Worm (Caenorhabditis elegans) whole organism, young adult: Measurements from ENCODE around the gene nhr-264.
"Not testable (repeated sequence)": the region's sequence is repeated elsewhere in the genome, so short reads cannot be mapped to it uniquely, and the experiment has no call there.

ENCODE experiments used
- B0019.2 ChIP-seq: fragments of 200-800 bp; sonication (Bioruptor generic); conservative IDR thresholded peaks from 2 replicates; pipeline ENCODE4 v1.3.6; 2022; ENCODE audit warnings: missing genetic modification reagents, missing genetic modification characterization, missing compliant biosample characterization
- D2030.7 ChIP-seq: fragments of 200-800 bp; sonication (Bioruptor generic); IDR thresholded peaks from 2 replicates; pipeline ENCODE4 v1.3.6; 2022; ENCODE audit warnings: missing genetic modification reagents, missing genetic modification characterization, missing compliant biosample characterization
- F22D6.2 ChIP-seq: sonication (generic microtip); optimal IDR thresholded peaks from 2 replicates; lab custom pipeline; 2016; ENCODE audit warnings: mild to moderate bottlenecking, missing genetic modification characterization, missing compliant biosample characterization
- F39B2.1 ChIP-seq: fragments of 200-800 bp; sonication (Bioruptor generic); IDR thresholded peaks from 2 replicates; pipeline ENCODE4 v1.3.6; 2022; ENCODE audit warnings: missing genetic modification reagents, missing genetic modification characterization, missing compliant biosample characterization
- F57A8.1 ChIP-seq: fragments of 200-800 bp; sonication (Bioruptor generic); optimal IDR thresholded peaks from 2 replicates; lab custom pipeline; 2018; ENCODE audit warnings: mild to moderate bottlenecking, missing genetic modification characterization, moderate library complexity, missing compliant biosample characterization
- Y56A3A.18 ChIP-seq: fragments of 200-800 bp; sonication (Bioruptor generic); IDR thresholded peaks from 2 replicates; pipeline ENCODE4 v1.3.6; 2022; ENCODE audit warnings: missing genetic modification reagents, missing genetic modification characterization, missing compliant biosample characterization
- Y67H2A.10 ChIP-seq: fragments of 200-800 bp; sonication (Bioruptor generic); conservative IDR thresholded peaks from 2 replicates; pipeline ENCODE4 v1.3.6; 2022; ENCODE audit warnings: missing genetic modification reagents, missing genetic modification characterization, missing compliant biosample characterization
- akir-1 ChIP-seq: fragments of 200-800 bp; sonication (Bioruptor generic); optimal IDR thresholded peaks from 2 replicates; lab custom pipeline; 2018; ENCODE audit warnings: mild to moderate bottlenecking, missing genetic modification characterization, moderate library complexity, missing compliant biosample characterization
- ama-1 ChIP-seq, 3 experiments: fragments of 150-350 bp in 1 of 3; sonication (generic microtip) in 2 of 3; optimal IDR thresholded peaks; 2 replicates each; lab custom pipeline; 2014 to 2018; ENCODE audit warnings: missing biosample characterization in 2 of 3, missing genetic modification characterization in 2 of 3, missing genetic modification reagents in 2 of 3
- aptf-2 ChIP-seq: fragments of 200-800 bp; sonication (Bioruptor generic); conservative IDR thresholded peaks from 2 replicates; pipeline ENCODE4 v1.3.6; 2022; ENCODE audit warnings: missing genetic modification reagents, missing genetic modification characterization, missing compliant biosample characterization
- attf-3 ChIP-seq: fragments of 200-800 bp; sonication (Bioruptor generic); conservative IDR thresholded peaks from 2 replicates; pipeline ENCODE4 v1.3.6; 2022; ENCODE audit warnings: missing genetic modification reagents, missing genetic modification characterization, missing compliant biosample characterization
- bed-1 ChIP-seq: fragments of 200-800 bp; sonication (Bioruptor generic); IDR thresholded peaks from 2 replicates; pipeline ENCODE4 v1.3.6; 2022; ENCODE audit warnings: missing genetic modification reagents, missing genetic modification characterization, missing compliant biosample characterization
- bed-2 ChIP-seq: fragments of 200-800 bp; sonication (Bioruptor generic); IDR thresholded peaks from 2 replicates; pipeline ENCODE4 v1.3.6; 2022; ENCODE audit warnings: missing genetic modification reagents, missing genetic modification characterization, missing compliant biosample characterization
- cebp-1 ChIP-seq, 2 experiments: fragments of 200-800 bp in 1 of 2; sonication (Bioruptor generic) in 1 of 2; sonication (generic microtip) in 1 of 2; IDR thresholded peaks in 1 of 2; optimal IDR thresholded peaks in 1 of 2; 2 replicates each; pipeline versions ENCODE4 v1.3.6 to Lab custom; 2017 to 2022; ENCODE audit warnings: missing compliant biosample characterization in 2 of 2, missing genetic modification characterization in 2 of 2, mild to moderate bottlenecking in 1 of 2, missing genetic modification reagents in 1 of 2, moderate library complexity in 1 of 2
- cebp-2 ChIP-seq: fragments of 200-800 bp; sonication (Bioruptor generic); IDR thresholded peaks from 2 replicates; pipeline ENCODE4 v1.3.6; 2022; ENCODE audit warnings: missing genetic modification characterization, missing compliant biosample characterization
- egrh-3 ChIP-seq: fragments of 200-800 bp; sonication (Bioruptor generic); IDR thresholded peaks from 2 replicates; pipeline ENCODE4 v1.3.6; 2022; ENCODE audit warnings: missing genetic modification reagents, missing genetic modification characterization, missing compliant biosample characterization
- ets-4 ChIP-seq: fragments of 200-800 bp; sonication (Bioruptor generic); optimal IDR thresholded peaks from 2 replicates; lab custom pipeline; 2018; ENCODE audit warnings: mild to moderate bottlenecking, missing genetic modification characterization, missing compliant biosample characterization
- hlh-26 ChIP-seq: fragments of 200-800 bp; sonication (Bioruptor generic); conservative IDR thresholded peaks from 2 replicates; pipeline ENCODE4 v1.3.6; 2022; ENCODE audit warnings: missing genetic modification reagents, missing genetic modification characterization, missing compliant biosample characterization
- hmg-1.2 ChIP-seq: fragments of 200-800 bp; sonication (Bioruptor generic); IDR thresholded peaks from 2 replicates; pipeline ENCODE4 v1.3.6; 2022; ENCODE audit warnings: missing genetic modification reagents, missing genetic modification characterization, missing compliant biosample characterization
- hsf-1 ChIP-seq: fragments of 200-800 bp; sonication (Bioruptor generic); IDR thresholded peaks from 2 replicates; pipeline ENCODE4 v1.3.6; 2022; ENCODE audit warnings: missing genetic modification reagents, missing genetic modification characterization, missing compliant biosample characterization
- let-526 ChIP-seq: fragments of 200-800 bp; sonication (Bioruptor generic); IDR thresholded peaks from 2 replicates; pipeline ENCODE4 v1.3.6; 2022; ENCODE audit warnings: missing genetic modification reagents, missing genetic modification characterization, missing compliant biosample characterization
- lsy-27 ChIP-seq: sonication (generic microtip); optimal IDR thresholded peaks from 2 replicates; lab custom pipeline; 2017; ENCODE audit warnings: missing genetic modification characterization, mild to moderate bottlenecking, missing compliant biosample characterization, antibody characterized with exemption, missing genotype, borderline replicate concordance; ENCODE audit not compliant: insufficient read depth
- madf-6 ChIP-seq: fragments of 200-800 bp; sonication (Bioruptor generic); IDR thresholded peaks from 2 replicates; pipeline ENCODE4 v1.3.6; 2022; ENCODE audit warnings: missing genetic modification reagents, missing genetic modification characterization, missing compliant biosample characterization
- madf-8 ChIP-seq: fragments of 200-800 bp; sonication (Bioruptor generic); conservative IDR thresholded peaks from 2 replicates; pipeline ENCODE4 v1.3.6; 2022; ENCODE audit warnings: missing genetic modification reagents, missing genetic modification characterization, missing compliant biosample characterization
- mel-28 ChIP-seq: sonication (generic microtip); optimal IDR thresholded peaks from 2 replicates; lab custom pipeline; 2016; ENCODE audit warnings: borderline replicate concordance, mild to moderate bottlenecking, missing genetic modification characterization, missing compliant biosample characterization
- mes-4 ChIP-seq: sonication (generic microtip); optimal IDR thresholded peaks from 2 replicates; lab custom pipeline; 2016; ENCODE audit warnings: missing genotype, missing genetic modification characterization, missing compliant biosample characterization
- nfya-2 ChIP-seq: fragments of 200-800 bp; sonication (Bioruptor generic); IDR thresholded peaks from 2 replicates; pipeline ENCODE4 v1.3.6; 2022; ENCODE audit warnings: missing genetic modification reagents, missing genetic modification characterization, missing compliant biosample characterization
- nhr-27 ChIP-seq: fragments of 200-800 bp; sonication (Bioruptor generic); optimal IDR thresholded peaks from 2 replicates; lab custom pipeline; 2018; ENCODE audit warnings: mild to moderate bottlenecking, missing genetic modification characterization, moderate library complexity, missing compliant biosample characterization
- nhr-90 ChIP-seq: sonication (generic microtip); optimal IDR thresholded peaks from 2 replicates; lab custom pipeline; 2016; ENCODE audit warnings: missing genotype, mild to moderate bottlenecking, missing genetic modification characterization, missing compliant biosample characterization
- pha-4 ChIP-seq: fragments of 150-350 bp; sonication (generic microtip); optimal IDR thresholded peaks from 2 replicates; lab custom pipeline; 2014; ENCODE audit warnings: missing biosample characterization, missing genetic modification reagents, missing genetic modification characterization
- rcor-1 ChIP-seq: fragments of 200-800 bp; sonication (Bioruptor generic); IDR thresholded peaks from 2 replicates; pipeline ENCODE4 v1.3.6; 2022; ENCODE audit warnings: missing genetic modification reagents, missing genetic modification characterization, missing compliant biosample characterization
- rec-8 ChIP-seq, 2 experiments: sonication (generic microtip); optimal IDR thresholded peaks; 2 replicates each; lab custom pipeline; 2016; ENCODE audit warnings: mild to moderate bottlenecking in 2 of 2, missing genetic modification characterization in 2 of 2, missing genetic modification reagents in 2 of 2, missing genotype in 2 of 2, missing biosample characterization in 1 of 2, missing compliant biosample characterization in 1 of 2, moderate library complexity in 1 of 2
- repo-1 ChIP-seq: sonication (generic microtip); optimal IDR thresholded peaks from 2 replicates; lab custom pipeline; 2017; ENCODE audit warnings: mild to moderate bottlenecking, missing genetic modification characterization, missing compliant biosample characterization
- rpc-1 ChIP-seq, 2 experiments: fragments of 150-350 bp in 1 of 2; sonication (generic microtip) in 1 of 2; optimal IDR thresholded peaks; 2 replicates each; lab custom pipeline; 2014 to 2018; ENCODE audit warnings: missing biosample characterization in 1 of 2, missing genetic modification characterization in 1 of 2, missing genetic modification reagents in 1 of 2, missing genotype in 1 of 2
- snpc-1.3 ChIP-seq: sonication (generic microtip); optimal IDR thresholded peaks from 2 replicates; lab custom pipeline; 2017; ENCODE audit warnings: missing genetic modification characterization, mild to moderate bottlenecking, missing compliant biosample characterization, antibody characterized with exemption, moderate library complexity, missing genotype, missing genetic modification reagents; ENCODE audit not compliant: insufficient read depth
- snpc-4 ChIP-seq, 5 experiments: fragments of 150-350 bp in 1 of 5; sonication (generic microtip) in 4 of 5; optimal IDR thresholded peaks; 2 replicates each; lab custom pipeline; 2014 to 2018; ENCODE audit warnings: missing genetic modification characterization in 5 of 5, missing biosample characterization in 3 of 5, antibody characterized with exemption in 2 of 5, mild to moderate bottlenecking in 2 of 5, missing compliant biosample characterization in 2 of 5, missing genotype in 2 of 5, moderate library complexity in 2 of 5, missing genetic modification reagents in 1 of 5
- somi-1 ChIP-seq: fragments of 200-800 bp; sonication (Bioruptor generic); optimal IDR thresholded peaks from 2 replicates; lab custom pipeline; 2018; ENCODE audit warnings: mild to moderate bottlenecking, missing genetic modification characterization, missing compliant biosample characterization
- tbx-9 ChIP-seq: sonication (generic microtip); optimal IDR thresholded peaks from 2 replicates; lab custom pipeline; 2016; ENCODE audit warnings: borderline replicate concordance, missing genetic modification characterization, inconsistent platforms, missing compliant biosample characterization
- zfh-2 ChIP-seq: fragments of 200-800 bp; sonication (Bioruptor generic); conservative IDR thresholded peaks from 2 replicates; pipeline ENCODE4 v1.3.6; 2022; ENCODE audit warnings: missing genetic modification reagents, missing genetic modification characterization, missing compliant biosample characterization

nhr-264 gene

DNA sequence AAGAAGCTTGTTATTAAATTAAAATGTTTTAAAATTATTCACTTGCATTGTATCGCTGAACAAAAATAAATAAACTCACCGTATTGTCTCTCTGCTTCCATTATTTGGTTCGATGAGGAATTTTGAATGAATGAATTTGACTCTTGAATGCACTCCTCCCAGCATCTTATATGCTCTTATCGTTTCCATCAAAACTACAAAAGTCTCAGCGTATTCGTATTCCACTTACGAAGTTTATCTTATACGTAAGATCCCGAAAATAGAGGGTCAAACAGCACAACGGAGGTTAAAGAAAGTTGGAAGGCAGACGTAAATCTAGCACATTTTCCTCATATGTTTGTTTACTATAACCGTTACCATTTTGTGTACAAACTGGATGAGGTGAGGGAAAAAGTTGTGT, 7.4 kb downstream of the nhr-264 start, which contains the start of gene nhr-267:
Gene nhr-267 (minus strand): TSS at position 101 of the 400 bp plus-strand sequence.
- TF ChIP-seq nhr-27 (tag; lab: Kevin White, UChicago); lsy-27 (tag; lab: Kevin White, UChicago); B0019.2 (GFP tag; lab: Robert Waterston, UW): not testable (repeated sequence)

DNA sequence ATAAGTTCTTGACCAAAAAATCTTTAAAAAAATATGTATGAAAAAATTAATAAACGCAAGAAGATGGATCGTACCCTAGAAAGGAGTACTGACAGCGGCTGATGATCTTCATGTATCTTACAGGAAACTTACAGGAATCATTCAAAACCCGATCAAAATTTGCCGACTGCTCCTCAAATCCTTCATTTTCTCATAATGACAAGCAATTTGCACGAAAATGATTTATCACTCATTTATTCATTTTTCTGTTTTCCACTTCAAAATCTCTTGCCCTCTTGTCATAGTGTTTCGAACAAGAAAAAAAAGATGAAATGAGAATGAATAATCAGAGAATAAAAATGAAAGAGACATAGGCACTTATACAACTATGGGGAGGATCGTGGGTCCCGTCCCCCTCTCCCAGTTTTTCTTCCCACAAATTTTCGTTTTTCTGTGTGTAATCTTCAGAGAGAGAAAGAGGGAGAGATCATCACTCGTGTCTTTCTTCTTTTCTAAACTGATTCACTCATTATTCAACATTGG, 19.7 kb downstream of the nhr-264 start, which contains the start of gene nmy-3:
Gene nmy-3 (plus strand): TSS at position 472 of the 522 bp plus-strand sequence.
- TF ChIP-seq mel-28 (tag; lab: Kevin White, UChicago) (no peak), nfya-2 (no peak), let-526 (GFP tag; lab: Robert Waterston, UW) (no peak)

DNA sequence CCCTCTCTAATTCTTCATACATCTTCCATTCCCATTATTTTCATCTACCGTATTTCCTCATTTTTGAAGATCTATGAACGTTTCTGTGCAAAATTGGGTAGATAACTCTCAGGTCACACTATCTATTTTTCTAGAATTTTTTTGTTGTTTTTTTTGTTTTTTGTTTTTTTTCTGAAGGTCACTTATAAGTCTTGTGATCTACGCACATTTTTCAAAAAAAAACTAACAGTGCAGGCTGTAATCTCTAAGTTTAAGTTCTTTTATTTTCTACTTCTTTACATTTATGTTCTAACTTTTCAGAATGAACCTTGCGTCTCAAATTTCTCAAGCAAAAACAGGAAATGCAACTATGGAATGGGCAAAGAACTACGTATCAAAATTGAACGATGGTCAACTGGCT, 23.9 kb downstream of the nhr-264 start, which contains the start of gene flh-3:
Gene flh-3 (plus strand): TSS at position 301 of the 400 bp plus-strand sequence.
- TF ChIP-seq ama-1 (optimal IDR thresholded peaks at IDR 0.05; lab: Kevin White, UChicago), result no peak
- no peak for TF ChIP-seq ama-1 (GFP tag; optimal IDR thresholded peaks at IDR 0.05; lab: Kevin White, UChicago)
- TF ChIP-seq tbx-9, result no peak
- no peak for TF ChIP-seq let-526 (GFP tag; lab: Robert Waterston, UW)
- no peak for TF ChIP-seq rpc-1 (optimal IDR thresholded peaks at IDR 0.05; lab: Kevin White, UChicago)
- TF ChIP-seq rpc-1 (tag; optimal IDR thresholded peaks at IDR 0.05; lab: Kevin White, UChicago), result no peak
- TF ChIP-seq repo-1 (tag; lab: Kevin White, UChicago), result no peak
- TF ChIP-seq somi-1 (GFP tag; lab: Kevin White, UChicago), result no peak
- TF ChIP-seq F39B2.1 (GFP tag; lab: Robert Waterston, UW), result no peak
- no peak for TF ChIP-seq madf-6 (GFP tag; lab: Robert Waterston, UW)
- no peak for TF ChIP-seq hlh-26 (GFP tag; lab: Robert Waterston, UW)
- TF ChIP-seq snpc-4 (GFP tag; optimal IDR thresholded peaks at IDR 0.05; lab: Kevin White, UChicago), result no peak
- no peak for TF ChIP-seq snpc-4 (tag; optimal IDR thresholded peaks at IDR 0.05; lab: Kevin White, UChicago)
- TF ChIP-seq bed-1 (GFP tag; lab: Robert Waterston, UW), result no peak
- no peak for TF ChIP-seq zfh-2 (GFP tag; lab: Robert Waterston, UW)
- no peak for TF ChIP-seq rec-8 (tag; optimal IDR thresholded peaks at IDR 0.05; lab: Kevin White, UChicago)
- no peak for TF ChIP-seq hsf-1 (GFP tag; lab: Robert Waterston, UW)
- no peak for TF ChIP-seq attf-3 (GFP tag; lab: Robert Waterston, UW)
- no peak for TF ChIP-seq aptf-2 (GFP tag; lab: Robert Waterston, UW)
- no peak for TF ChIP-seq rcor-1 (GFP tag; lab: Robert Waterston, UW)
- TF ChIP-seq akir-1 (GFP tag; lab: Kevin White, UChicago), result no peak
- TF ChIP-seq nhr-27 (tag; lab: Kevin White, UChicago), result no peak

DNA sequence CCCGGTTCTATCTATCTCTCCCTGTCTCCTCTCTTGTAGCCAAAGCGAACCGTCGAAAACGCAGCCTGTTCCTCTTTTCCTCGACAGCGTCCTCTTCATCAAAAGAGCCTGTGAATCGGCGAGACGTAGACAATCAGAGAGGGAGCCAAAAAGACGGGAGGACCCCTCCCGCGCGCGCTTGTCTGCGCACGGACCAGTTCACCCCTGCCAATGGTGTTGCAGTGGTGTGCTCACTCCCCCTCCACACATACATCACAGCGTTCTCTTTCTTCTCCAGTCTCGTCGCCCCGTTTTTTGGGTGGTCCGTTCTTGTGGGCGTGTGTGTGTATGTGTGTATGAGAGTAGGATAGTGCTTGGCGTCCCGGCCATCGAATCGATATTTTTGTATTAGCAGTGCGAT, 24.8 kb downstream of the nhr-264 start:
- TF ChIP-seq egrh-3, result peak; percentile 65; the same call in 1 of the 2 replicates
- no peak for TF ChIP-seq ets-4 (GFP tag; lab: Kevin White, UChicago)
- no peak for TF ChIP-seq cebp-1 (GFP tag; IDR thresholded peaks at IDR 0.05; lab: Robert Waterston, UW)
- no peak for TF ChIP-seq cebp-1 (tag; optimal IDR thresholded peaks at IDR 0.05; lab: Kevin White, UChicago)
- TF ChIP-seq snpc-1.3 (tag; lab: Kevin White, UChicago), result no peak
- TF ChIP-seq nhr-90 (tag; lab: Kevin White, UChicago), result no peak
- no peak for TF ChIP-seq cebp-2
- TF ChIP-seq F22D6.2 (tag; lab: Kevin White, UChicago), result no peak
- TF ChIP-seq pha-4, result no peak
- TF ChIP-seq attf-3 (GFP tag; lab: Robert Waterston, UW), result no peak
- TF ChIP-seq bed-2 (GFP tag; lab: Robert Waterston, UW), result no peak
- TF ChIP-seq F57A8.1, result no peak
- no peak for TF ChIP-seq mes-4 (tag; lab: Kevin White, UChicago)
- peak; percentile 35; the same call in 1 of the 2 replicates for TF ChIP-seq hmg-1.2 (GFP tag; lab: Robert Waterston, UW)
- no peak for TF ChIP-seq Y56A3A.18 (GFP tag; lab: Robert Waterston, UW)
- TF ChIP-seq madf-8 (GFP tag; lab: Robert Waterston, UW), result no peak
- TF ChIP-seq D2030.7, result no peak
- no peak for TF ChIP-seq Y67H2A.10
- TF ChIP-seq hlh-26 (GFP tag; lab: Robert Waterston, UW), result no peak
